Fruit fly (Drosophila melanogaster): ENCODE data around the gene 5-HT2A.

5-HT2A gene

DNA sequence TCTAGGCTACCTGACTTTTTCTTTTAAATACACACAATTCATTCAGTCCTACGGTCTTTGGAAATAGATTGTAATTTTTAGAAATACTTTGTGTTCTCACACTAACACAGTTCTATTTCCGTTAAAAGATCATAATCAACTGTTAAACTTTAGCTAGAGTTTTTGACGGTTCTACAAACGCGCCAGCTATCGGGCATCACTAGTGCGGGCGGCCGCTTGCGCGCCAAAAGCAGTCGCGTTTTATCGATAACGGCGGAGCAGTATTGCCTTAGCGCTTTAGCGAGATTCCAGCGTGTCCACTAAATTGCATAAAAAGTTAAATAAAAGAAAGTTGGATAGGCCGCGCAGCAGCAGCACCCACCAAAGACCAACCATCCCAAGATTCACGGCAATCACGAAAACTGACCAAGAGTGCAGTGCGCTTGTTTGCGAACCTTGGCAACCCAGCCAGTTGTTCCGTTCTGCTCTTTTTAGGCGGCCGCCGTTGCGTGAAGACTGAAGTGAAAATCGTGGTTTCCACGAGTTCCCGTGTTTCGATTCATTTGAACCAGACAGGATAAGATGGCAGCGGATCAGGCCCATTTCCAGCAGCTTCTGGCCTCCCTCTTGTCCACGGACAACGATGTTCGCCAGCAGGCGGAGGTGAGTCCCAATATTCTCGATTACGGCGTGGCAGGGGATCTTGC lies 36.6 kb downstream of the 5-HT2A start, which contains the start of gene Karybeta3 (continued):
- TF ChIP-seq Spps (tag; optimal IDR thresholded peaks at IDR 0.05), result peak; percentile 8
- TF ChIP-seq CG2199 (GFP tag; IDR thresholded peaks at IDR 0.05), result peak; percentile 50; the same call in 1 of the 3 replicates
- TF ChIP-seq CG10267 (tag; optimal IDR thresholded peaks at IDR 0.05), result peak; percentile 70
- TF ChIP-seq bcd (GFP tag; optimal IDR thresholded peaks at IDR 0.05), result peak; percentile 65
- peak; percentile 85 for TF ChIP-seq Dad (GFP tag; optimal IDR thresholded peaks at IDR 0.05)
- TF ChIP-seq CG31388 (GFP tag; optimal IDR thresholded peaks at IDR 0.05), result no peak
- peak; percentile 78; the same call in 2 of the 3 replicates for TF ChIP-seq ken (GFP tag; IDR thresholded peaks at IDR 0.05)
- TF ChIP-seq insv (GFP tag; optimal IDR thresholded peaks at IDR 0.05), result peak in 1 of 2 experiments; percentile 31
- TF ChIP-seq CG3726 (GFP tag; IDR thresholded peaks at IDR 0.05), result peak; percentile 71; the same call in 1 of the 3 replicates
- TF ChIP-seq odd (GFP tag; optimal IDR thresholded peaks at IDR 0.05), result peak; percentile 70
- TF ChIP-seq nerfin-1 (tag; optimal IDR thresholded peaks at IDR 0.05), result peak; percentile 41
- TF ChIP-seq CG3065 (GFP tag; optimal IDR thresholded peaks at IDR 0.05), result peak; percentile 9
- peak; percentile 68; the same call in 1 of the 2 replicates for TF ChIP-seq sna (GFP tag; IDR thresholded peaks at IDR 0.05; ENCODE audit: partially characterized antibody)
- no peak for TF ChIP-seq Lpt (GFP tag; optimal IDR thresholded peaks at IDR 0.05)
- TF ChIP-seq kay (GFP tag; optimal IDR thresholded peaks at IDR 0.05), result peak; percentile 71
- TF ChIP-seq Opbp (GFP tag; IDR thresholded peaks at IDR 0.05; ENCODE audit: partially characterized antibody), result peak; percentile 73
- no peak; the same call in 1 of the 2 replicates for TF ChIP-seq Ravus (GFP tag; IDR thresholded peaks at IDR 0.05)
- TF ChIP-seq CoRest (tag; optimal IDR thresholded peaks at IDR 0.05), result peak; percentile 66
- TF ChIP-seq gcm (GFP tag; optimal IDR thresholded peaks at IDR 0.05), result peak; percentile 33
- TF ChIP-seq CG6254 (GFP tag; optimal IDR thresholded peaks at IDR 0.05), result peak; percentile 14
- TF ChIP-seq CG12155 (GFP tag; optimal IDR thresholded peaks at IDR 0.05), result peak; percentile 69
- peak; percentile 47 for TF ChIP-seq CG4282 (GFP tag; optimal IDR thresholded peaks at IDR 0.05)
- peak; percentile 42 for TF ChIP-seq Fer2 (tag; optimal IDR thresholded peaks at IDR 0.05)
- TF ChIP-seq CG4328 (GFP tag; optimal IDR thresholded peaks at IDR 0.05), result peak; percentile 65
- peak; percentile 76 for TF ChIP-seq fu2 (GFP tag; optimal IDR thresholded peaks at IDR 0.05)
- TF ChIP-seq stwl (tag; optimal IDR thresholded peaks at IDR 0.05), result peak; percentile 47
- TF ChIP-seq Hr51 (GFP tag; optimal IDR thresholded peaks at IDR 0.05), result peak in 1 of 2 experiments; percentile 52
- TF ChIP-seq her (GFP tag; optimal IDR thresholded peaks at IDR 0.05), result peak; percentile 82
- TF ChIP-seq CG18599 (GFP tag; optimal IDR thresholded peaks at IDR 0.05), result no peak
- TF ChIP-seq lmd (GFP tag; IDR thresholded peaks at IDR 0.05), result peak; percentile 64
- TF ChIP-seq CG12071 (GFP tag; optimal IDR thresholded peaks at IDR 0.05), result no peak
- TF ChIP-seq tgo (GFP tag; IDR thresholded peaks at IDR 0.05), result peak; percentile 71
- TF ChIP-seq CG6683 (GFP tag; optimal IDR thresholded peaks at IDR 0.05), result peak; percentile 34
- TF ChIP-seq fru (optimal IDR thresholded peaks at IDR 0.05), result no peak
- peak; percentile 91 for TF ChIP-seq Dp (GFP tag; optimal IDR thresholded peaks at IDR 0.05)
- TF ChIP-seq gt (GFP tag; IDR thresholded peaks at IDR 0.05), result no peak
- TF ChIP-seq HLH4C (GFP tag; IDR thresholded peaks at IDR 0.05; ENCODE audit: partially characterized antibody), result peak; percentile 73
- TF ChIP-seq dan (GFP tag; IDR thresholded peaks at IDR 0.05), result no peak
- peak; percentile 74 for TF ChIP-seq CTCF (GFP tag; optimal IDR thresholded peaks at IDR 0.05)
- peak; percentile 81 for TF ChIP-seq CG9932 (GFP tag; IDR thresholded peaks at IDR 0.05)
- peak; percentile 82 for TF ChIP-seq Hsf (GFP tag; optimal IDR thresholded peaks at IDR 0.05)
- peak; percentile 75; the same call in 2 of the 3 replicates for TF ChIP-seq CG6791 (GFP tag; IDR thresholded peaks at IDR 0.05; ENCODE audit: partially characterized antibody)
- peak; percentile 55 for TF ChIP-seq Lhr (GFP tag; optimal IDR thresholded peaks at IDR 0.05)
- TF ChIP-seq CG10274 (GFP tag; optimal IDR thresholded peaks at IDR 0.05), result peak; percentile 39
- no peak for TF ChIP-seq cad (GFP tag; optimal IDR thresholded peaks at IDR 0.05)
- peak; percentile 66 for TF ChIP-seq caup (GFP tag; optimal IDR thresholded peaks at IDR 0.05; ENCODE audit: severe bottlenecking)
- TF ChIP-seq D19A (tag; optimal IDR thresholded peaks at IDR 0.05), result peak; percentile 36
- peak; percentile 58; the same call in 1 of the 3 replicates for TF ChIP-seq CG6175 (GFP tag; IDR thresholded peaks at IDR 0.05)
- TF ChIP-seq ham (GFP tag; IDR thresholded peaks at IDR 0.05), result no peak
